Fruit fly (Drosophila melanogaster) whole organism, prepupa: Measurements from ENCODE around the gene ebd1.

Experiments used
- Blimp-1 ChIP-seq: fragments of 200-800 bp; sonication (Bioruptor generic); optimal IDR thresholded peaks from 3 replicates; lab custom pipeline; 2017; ENCODE audit warnings: missing biosample characterization, missing genetic modification characterization, mild to moderate bottlenecking, moderate library complexity, missing genetic modification reagents
- CG10669 ChIP-seq: fragments of 200-800 bp; sonication (Bioruptor generic); optimal IDR thresholded peaks from 3 replicates; lab custom pipeline; 2018; ENCODE audit warnings: missing biosample characterization, mild to moderate bottlenecking, missing genetic modification characterization, moderate library complexity
- CG11294 ChIP-seq: fragments of 200-800 bp; sonication (Bioruptor generic); IDR thresholded peaks from 2 replicates; pipeline ENCODE4 v1.3.6; 2022; ENCODE audit warnings: missing biosample characterization, missing genetic modification characterization
- CG11762 ChIP-seq: fragments of 200-800 bp; sonication (Bioruptor generic); optimal IDR thresholded peaks from 3 replicates; lab custom pipeline; 2016; ENCODE audit warnings: missing biosample characterization, missing genetic modification characterization; ENCODE audit not compliant: insufficient read depth
- CG11902 ChIP-seq: fragments of 200-800 bp; sonication (Bioruptor generic); optimal IDR thresholded peaks from 3 replicates; lab custom pipeline; 2016; ENCODE audit warnings: missing biosample characterization, missing genetic modification characterization
- CG15336 ChIP-seq: fragments of 200-800 bp; sonication (Bioruptor generic); IDR thresholded peaks from 2 replicates; pipeline ENCODE4 v1.3.6; 2022; ENCODE audit warnings: missing biosample characterization, missing genetic modification characterization
- CG1621 ChIP-seq: fragments of 200-800 bp; sonication (Bioruptor generic); optimal IDR thresholded peaks from 3 replicates; lab custom pipeline; 2018; ENCODE audit warnings: missing biosample characterization, mild to moderate bottlenecking, missing genetic modification characterization
- CG3032 ChIP-seq: fragments of 200-800 bp; optimal IDR thresholded peaks from 2 replicates; lab custom pipeline; 2019; ENCODE audit warnings: missing biosample characterization, mild to moderate bottlenecking, missing genetic modification characterization, moderate library complexity
- CG31627 ChIP-seq: fragments of 200-800 bp; sonication (Bioruptor generic); optimal IDR thresholded peaks from 3 replicates; lab custom pipeline; 2016; ENCODE audit warnings: missing biosample characterization, missing genetic modification characterization
- CG34406 ChIP-seq: fragments of 200-800 bp; sonication (Bioruptor generic); optimal IDR thresholded peaks from 3 replicates; lab custom pipeline; 2016; ENCODE audit warnings: missing biosample characterization, missing genetic modification characterization
- CG3919 ChIP-seq: fragments of 200-800 bp; sonication (Bioruptor generic); optimal IDR thresholded peaks from 3 replicates; lab custom pipeline; 2016; ENCODE audit warnings: missing biosample characterization, missing genetic modification characterization
- CG4318 ChIP-seq: fragments of 200-800 bp; sonication (Bioruptor generic); optimal IDR thresholded peaks from 3 replicates; lab custom pipeline; 2017; ENCODE audit warnings: missing biosample characterization, mild to moderate bottlenecking, missing genetic modification characterization
- CG6163 ChIP-seq: fragments of 200-800 bp; sonication (Bioruptor generic); IDR thresholded peaks from 3 replicates; pipeline ENCODE4 v1.3.6; 2022; ENCODE audit warnings: missing biosample characterization, missing genetic modification characterization
- CG6276 ChIP-seq: fragments of 200-800 bp; sonication (Bioruptor generic); optimal IDR thresholded peaks from 2 replicates; lab custom pipeline; 2017; ENCODE audit warnings: missing biosample characterization, mild to moderate bottlenecking, missing genetic modification characterization
- CG6792 ChIP-seq: fragments of 200-800 bp; sonication (Bioruptor generic); optimal IDR thresholded peaks from 3 replicates; lab custom pipeline; 2016; ENCODE audit warnings: missing biosample characterization, missing genetic modification characterization
- CG6808 ChIP-seq: fragments of 200-800 bp; sonication (Bioruptor generic); optimal IDR thresholded peaks from 3 replicates; lab custom pipeline; 2017; ENCODE audit warnings: missing biosample characterization, missing genetic modification characterization, mild to moderate bottlenecking, moderate library complexity, missing genetic modification reagents
- CG6854 ChIP-seq: fragments of 200-800 bp; sonication (Bioruptor generic); optimal IDR thresholded peaks from 2 replicates; lab custom pipeline; 2017; ENCODE audit warnings: missing biosample characterization, mild to moderate bottlenecking, missing genetic modification characterization
- CG7368 ChIP-seq: fragments of 200-800 bp; sonication (Bioruptor generic); optimal IDR thresholded peaks from 3 replicates; lab custom pipeline; 2016; ENCODE audit warnings: missing biosample characterization, missing genetic modification characterization
- CG8119 ChIP-seq: fragments of 200-800 bp; sonication (Bioruptor generic); IDR thresholded peaks from 3 replicates; pipeline ENCODE4 v1.3.6; 2022; ENCODE audit warnings: missing biosample characterization, missing genetic modification characterization
- CG8632 ChIP-seq: fragments of 200-800 bp; sonication (Bioruptor generic); optimal IDR thresholded peaks from 3 replicates; lab custom pipeline; 2016; ENCODE audit warnings: missing biosample characterization, missing genetic modification characterization
- CG9139 ChIP-seq: fragments of 200-800 bp; sonication (Bioruptor generic); optimal IDR thresholded peaks from 3 replicates; lab custom pipeline; 2017; ENCODE audit warnings: missing biosample characterization, mild to moderate bottlenecking, missing genetic modification characterization
- Eip75B ChIP-seq: fragments of 200-800 bp; sonication (Bioruptor generic); optimal IDR thresholded peaks from 3 replicates; lab custom pipeline; 2016; ENCODE audit warnings: missing biosample characterization, missing genetic modification characterization
- Eip93F ChIP-seq: fragments of 200-800 bp; sonication (Bioruptor generic); optimal IDR thresholded peaks from 2 replicates; lab custom pipeline; 2016; ENCODE audit warnings: missing biosample characterization, mild to moderate bottlenecking, missing genetic modification characterization
- Ets21C ChIP-seq: fragments of 200-800 bp; sonication (Bioruptor generic); optimal IDR thresholded peaks from 3 replicates; lab custom pipeline; 2016; ENCODE audit warnings: missing biosample characterization, missing genetic modification characterization
- Ets96B ChIP-seq: fragments of 200-800 bp; optimal IDR thresholded peaks from 2 replicates; lab custom pipeline; 2019; ENCODE audit warnings: missing biosample characterization, mild to moderate bottlenecking, missing genetic modification characterization, moderate library complexity
- Hr38 ChIP-seq: sonication (Bioruptor generic); optimal IDR thresholded peaks from 2 replicates; lab custom pipeline; 2016; ENCODE audit warnings: missing biosample characterization, missing genetic modification characterization
- Hr39 ChIP-seq: fragments of 200-800 bp; sonication (Bioruptor generic); optimal IDR thresholded peaks from 2 replicates; lab custom pipeline; 2016; ENCODE audit warnings: missing biosample characterization, missing genetic modification characterization
- Hr4 ChIP-seq: fragments of 200-800 bp; sonication (Bioruptor generic); optimal IDR thresholded peaks from 3 replicates; lab custom pipeline; 2016; ENCODE audit warnings: missing biosample characterization, missing genetic modification characterization
- Lpt ChIP-seq: fragments of 200-800 bp; sonication (Bioruptor generic); optimal IDR thresholded peaks from 3 replicates; lab custom pipeline; 2016; ENCODE audit warnings: missing biosample characterization, missing genetic modification characterization
- Met ChIP-seq: fragments of 200-800 bp; sonication (Bioruptor generic); optimal IDR thresholded peaks from 3 replicates; lab custom pipeline; 2016; ENCODE audit warnings: missing biosample characterization, missing genetic modification characterization
- Sox14 ChIP-seq: fragments of 200-800 bp; sonication (Bioruptor generic); optimal IDR thresholded peaks from 3 replicates; lab custom pipeline; 2016; ENCODE audit warnings: missing biosample characterization, missing genetic modification characterization
- Sox15 ChIP-seq: fragments of 200-800 bp; sonication (Bioruptor generic); optimal IDR thresholded peaks from 3 replicates; lab custom pipeline; 2016; ENCODE audit warnings: missing biosample characterization, missing genetic modification characterization
- achi ChIP-seq: fragments of 200-800 bp; sonication (Bioruptor generic); optimal IDR thresholded peaks from 3 replicates; lab custom pipeline; 2016; ENCODE audit warnings: missing biosample characterization, missing genetic modification characterization
- dac ChIP-seq: fragments of 200-800 bp; sonication (Bioruptor generic); optimal IDR thresholded peaks from 2 replicates; lab custom pipeline; 2017; ENCODE audit warnings: missing biosample characterization, mild to moderate bottlenecking, missing genetic modification characterization
- dsx ChIP-seq: fragments of 200-800 bp; optimal IDR thresholded peaks from 3 replicates; lab custom pipeline; 2019; ENCODE audit warnings: missing biosample characterization, mild to moderate bottlenecking, missing genetic modification characterization, moderate library complexity; ENCODE audit not compliant: poor library complexity, severe bottlenecking
- eg ChIP-seq: fragments of 200-800 bp; sonication (Bioruptor generic); IDR thresholded peaks from 3 replicates; pipeline ENCODE4 v1.3.6; 2022; ENCODE audit warnings: missing biosample characterization, missing genetic modification characterization
- esn ChIP-seq: fragments of 200-800 bp; sonication (Bioruptor generic); optimal IDR thresholded peaks from 2 replicates; lab custom pipeline; 2016; ENCODE audit warnings: missing biosample characterization, mild to moderate bottlenecking, missing genetic modification characterization, moderate library complexity
- fd59A ChIP-seq: fragments of 200-800 bp; sonication (Bioruptor generic); optimal IDR thresholded peaks from 2 replicates; lab custom pipeline; 2017; ENCODE audit warnings: missing biosample characterization, mild to moderate bottlenecking, missing genetic modification characterization, missing genetic modification reagents
- fd85E ChIP-seq: fragments of 200-800 bp; sonication (Bioruptor generic); optimal IDR thresholded peaks from 3 replicates; lab custom pipeline; 2016; ENCODE audit warnings: missing biosample characterization, missing genetic modification characterization
- fkh ChIP-seq: fragments of 200-800 bp; sonication (Bioruptor generic); optimal IDR thresholded peaks from 3 replicates; lab custom pipeline; 2017; ENCODE audit warnings: missing biosample characterization, mild to moderate bottlenecking, missing genetic modification characterization, moderate library complexity
- lz ChIP-seq: fragments of 200-800 bp; sonication (Bioruptor generic); optimal IDR thresholded peaks from 3 replicates; lab custom pipeline; 2016; ENCODE audit warnings: missing biosample characterization, missing genetic modification characterization
- net ChIP-seq: fragments of 200-800 bp; sonication (Bioruptor generic); optimal IDR thresholded peaks from 3 replicates; lab custom pipeline; 2016; ENCODE audit warnings: missing biosample characterization, missing genetic modification characterization
- pdm3 ChIP-seq: fragments of 200-800 bp; sonication (Bioruptor generic); optimal IDR thresholded peaks from 3 replicates; lab custom pipeline; 2016; ENCODE audit warnings: missing biosample characterization, missing genetic modification characterization
- salr ChIP-seq, 2 experiments: fragments of 200-800 bp; sonication (Bioruptor generic); optimal IDR thresholded peaks; 3 replicates each; lab custom pipeline; 2016 to 2018; ENCODE audit warnings: missing biosample characterization in 2 of 2, missing genetic modification characterization in 2 of 2, mild to moderate bottlenecking in 1 of 2
- spab ChIP-seq: fragments of 200-800 bp; sonication (Bioruptor generic); optimal IDR thresholded peaks from 2 replicates; lab custom pipeline; 2017; ENCODE audit warnings: missing biosample characterization, mild to moderate bottlenecking, missing genetic modification characterization, missing genetic modification reagents
- svp ChIP-seq: fragments of 200-800 bp; sonication (Bioruptor generic); peaks from one replicate; lab custom pipeline; 2016; ENCODE audit warnings: missing biosample characterization, missing genetic modification characterization
- topi ChIP-seq: fragments of 200-800 bp; sonication (Bioruptor generic); optimal IDR thresholded peaks from 3 replicates; lab custom pipeline; 2016; ENCODE audit warnings: missing biosample characterization, missing genetic modification characterization
- vri ChIP-seq: fragments of 200-800 bp; sonication (Bioruptor generic); optimal IDR thresholded peaks from 3 replicates; lab custom pipeline; 2016; ENCODE audit warnings: missing biosample characterization, mild to moderate bottlenecking, missing genetic modification characterization

ebd1 gene

DNA sequence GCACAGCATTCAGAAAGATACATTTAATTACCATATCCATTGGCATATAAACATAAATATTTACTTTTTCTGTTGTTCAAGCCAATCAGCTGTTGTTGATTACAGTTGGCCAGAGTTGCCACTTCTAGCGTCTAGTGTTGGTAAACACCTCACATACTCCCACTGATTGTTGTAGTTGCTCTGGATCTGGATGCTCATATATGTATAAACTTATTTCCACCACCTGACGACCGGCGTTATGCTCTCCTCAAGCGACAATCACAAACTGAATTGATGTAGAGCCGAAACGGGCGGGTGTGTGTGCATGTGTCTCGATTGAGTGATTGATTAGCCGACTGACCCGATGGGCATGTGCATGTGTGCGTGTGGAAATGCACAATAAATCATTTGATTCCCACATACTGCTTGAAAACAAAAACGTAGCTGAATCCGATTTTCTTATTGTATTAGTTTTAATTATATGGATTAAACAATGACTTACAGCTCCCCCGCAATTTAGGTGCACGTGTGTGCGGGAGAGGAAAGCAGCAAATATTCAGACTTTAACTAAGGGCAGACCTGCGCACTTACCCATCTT, 3.5 kb downstream of the ebd1 start (continued):
- TF ChIP-seq vri (no peak), CG8119 (GFP tag; lab: Robert Waterston, UW) (0 out of 3 replicates have a peak, but pooled peaks have one; percentile 18), Met (peak; percentile 42), CG31627 (GFP tag; lab: Kevin White, UChicago) (peak; percentile 32), Ets21C (GFP tag; lab: Kevin White, UChicago) (peak; percentile 1), CG4318 (no peak), spab (GFP tag; lab: Kevin White, UChicago) (no peak), Eip75B (GFP tag; lab: Kevin White, UChicago) (peak; percentile 55)

DNA sequence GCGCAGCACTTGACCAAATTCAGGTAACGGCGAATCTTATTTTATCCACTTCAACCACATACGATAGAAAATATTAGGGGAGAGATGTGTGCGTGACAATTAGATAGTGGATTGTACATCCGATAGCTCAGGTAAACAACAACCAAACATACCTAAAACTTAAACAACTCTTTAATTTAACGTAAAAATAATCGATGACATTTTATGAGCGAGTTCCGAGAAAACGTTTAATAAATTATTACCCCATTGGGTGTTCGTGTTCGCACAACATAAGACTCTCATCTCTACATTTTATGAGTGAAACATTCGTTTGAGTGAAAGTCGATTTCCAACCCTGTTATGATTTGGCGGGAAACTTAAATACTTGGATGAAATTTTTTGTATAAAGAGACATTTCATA, 5.1 kb downstream of the ebd1 start, which contains the start of gene CG17129:
Gene CG17129, minus strand, starts transcription at position 69 of the 400 bp plus-strand sequence.
- TF ChIP-seq CG8632 (GFP tag; lab: Kevin White, UChicago) (no peak), topi (peak; percentile 54), achi (peak; percentile 32), Met (peak; percentile 70), Ets96B (tag; lab: Kevin White, UChicago) (peak; percentile 9), Hr39 (GFP tag; lab: Kevin White, UChicago) (peak; percentile 74), pdm3 (GFP tag; lab: Kevin White, UChicago) (peak; percentile 43), salr (GFP tag; optimal IDR thresholded peaks at IDR 0.05; lab: Kevin White, UChicago) (no peak), CG9139 (no peak), CG8119 (GFP tag; lab: Robert Waterston, UW) (no peak), Hr4 (GFP tag; lab: Kevin White, UChicago) (peak; percentile 60), dac (GFP tag; lab: Kevin White, UChicago) (no peak), dsx (GFP tag; lab: Kevin White, UChicago) (no peak), eg (GFP tag; lab: Robert Waterston, UW) (no peak), CG11294 (GFP tag; lab: Robert Waterston, UW) (peak; percentile 41; the same call in 1 of the 2 replicates), Hr38 (GFP tag; lab: Kevin White, UChicago) (no peak), Lpt (GFP tag; lab: Kevin White, UChicago) (no peak), CG6808 (no peak), CG6163 (GFP tag; lab: Robert Waterston, UW) (peak; percentile 31; the same call in 1 of the 3 replicates), Ets21C (GFP tag; lab: Kevin White, UChicago) (peak; percentile 53), CG7368 (GFP tag; lab: Kevin White, UChicago) (no peak), CG3032 (tag; lab: Kevin White, UChicago) (peak; percentile 2), lz (GFP tag; lab: Kevin White, UChicago) (peak; percentile 65), fd85E (GFP tag; lab: Kevin White, UChicago) (no peak), Sox14 (GFP tag; lab: Kevin White, UChicago) (peak; percentile 31), CG1621 (tag; lab: Kevin White, UChicago) (no peak), CG3919 (peak; percentile 17), Sox15 (GFP tag; lab: Kevin White, UChicago) (no peak), CG6276 (peak; percentile 74), Eip75B (GFP tag; lab: Kevin White, UChicago) (no peak), svp (peak; percentile 63), fkh (GFP tag; lab: Kevin White, UChicago) (peak; percentile 78), CG11902 (GFP tag; lab: Kevin White, UChicago) (no peak), CG34406 (GFP tag; lab: Kevin White, UChicago) (peak; percentile 27), Blimp-1 (GFP tag; lab: Kevin White, UChicago) (peak; percentile 26), CG11762 (GFP tag; lab: Kevin White, UChicago) (no peak), fd59A (GFP tag; lab: Kevin White, UChicago) (no peak), spab (GFP tag; lab: Kevin White, UChicago) (no peak), CG4318 (no peak), CG6854 (no peak), Eip93F (GFP tag; lab: Kevin White, UChicago) (no peak), CG10669 (peak; percentile 1), net (GFP tag; lab: Kevin White, UChicago) (no peak), CG6792 (GFP tag; lab: Kevin White, UChicago) (no peak), CG15336 (GFP tag; lab: Robert Waterston, UW) (no peak), esn (GFP tag; lab: Kevin White, UChicago) (peak; percentile 77), vri (peak; percentile 26)
